Worm (Caenorhabditis elegans) whole organism, L4 larva: ENCODE measurements around the gene Y54F10AM.11.

ENCODE experiments used
- F10B5.3 ChIP-seq: sonication (generic microtip); optimal IDR thresholded peaks from 2 replicates; lab custom pipeline; 2016; ENCODE audit warnings: mild to moderate bottlenecking, missing genetic modification characterization, missing compliant biosample characterization
- F37D6.2 ChIP-seq: sonication (generic microtip); optimal IDR thresholded peaks from 2 replicates; lab custom pipeline; 2016; ENCODE audit warnings: mild to moderate bottlenecking, missing genetic modification characterization, missing compliant biosample characterization
- F44E2.7 ChIP-seq: fragments of 200-800 bp; sonication (Bioruptor generic); IDR thresholded peaks from 2 replicates; pipeline ENCODE4 v2.1.2; 2022; ENCODE audit warnings: missing genetic modification characterization, missing compliant biosample characterization
- F49E8.2 ChIP-seq: sonication (generic microtip); optimal IDR thresholded peaks from 2 replicates; lab custom pipeline; 2016; ENCODE audit warnings: missing compliant biosample characterization, mild to moderate bottlenecking, missing genetic modification characterization, borderline replicate concordance
- R02D3.7 ChIP-seq: fragments of 150-350 bp; sonication (generic microtip); optimal IDR thresholded peaks from 3 replicates; lab custom pipeline; 2014; ENCODE audit warnings: missing biosample characterization, missing genetic modification characterization
- T26A8.4 ChIP-seq: fragments of 200-800 bp; sonication (Bioruptor generic); IDR thresholded peaks from 2 replicates; pipeline ENCODE4 v1.3.6; 2022; ENCODE audit warnings: missing genetic modification characterization, missing compliant biosample characterization
- Y5F2A.4 ChIP-seq: fragments of 200-800 bp; sonication (Bioruptor generic); optimal IDR thresholded peaks from 2 replicates; lab custom pipeline; 2018; ENCODE audit warnings: mild to moderate bottlenecking, missing genetic modification characterization, missing compliant biosample characterization
- Y75B8A.6 ChIP-seq: fragments of 200-800 bp; sonication (Bioruptor generic); IDR thresholded peaks from 2 replicates; pipeline ENCODE4 v1.3.6; 2022; ENCODE audit warnings: missing genetic modification reagents, missing genetic modification characterization, missing compliant biosample characterization
- aly-2 ChIP-seq: sonication (generic microtip); optimal IDR thresholded peaks from 2 replicates; lab custom pipeline; 2018; ENCODE audit warnings: missing biosample characterization, missing genetic modification characterization
- arid-1 ChIP-seq: fragments of 200-800 bp; sonication (Bioruptor generic); conservative IDR thresholded peaks from 2 replicates; pipeline ENCODE4 v1.3.6; 2022; ENCODE audit warnings: missing genetic modification reagents, missing genetic modification characterization, missing compliant biosample characterization
- ceh-32 ChIP-seq: sonication (generic microtip); optimal IDR thresholded peaks from 2 replicates; lab custom pipeline; 2016; ENCODE audit warnings: mild to moderate bottlenecking, missing genetic modification characterization, missing compliant biosample characterization; ENCODE audit not compliant: poor library complexity
- ceh-82 ChIP-seq: sonication (generic microtip); optimal IDR thresholded peaks from 2 replicates; lab custom pipeline; 2017; ENCODE audit warnings: missing biosample characterization, missing genetic modification characterization
- cey-2 ChIP-seq: sonication (generic microtip); optimal IDR thresholded peaks from 3 replicates; lab custom pipeline; 2017; ENCODE audit warnings: missing genetic modification characterization, mild to moderate bottlenecking, missing compliant biosample characterization, antibody characterized with exemption, borderline replicate concordance; ENCODE audit not compliant: insufficient read depth
- ctbp-1 ChIP-seq: fragments of 200-800 bp; sonication (Bioruptor generic); IDR thresholded peaks from 2 replicates; pipeline ENCODE4 v1.3.6; 2022; ENCODE audit warnings: missing genetic modification reagents, missing genetic modification characterization, missing compliant biosample characterization
- daf-8 ChIP-seq: fragments of 200-800 bp; sonication (Bioruptor generic); IDR thresholded peaks from 2 replicates; pipeline ENCODE4 v1.3.6; 2022; ENCODE audit warnings: missing genetic modification characterization, missing compliant biosample characterization
- dmd-6 ChIP-seq: fragments of 200-800 bp; sonication (Bioruptor generic); IDR thresholded peaks from 2 replicates; pipeline ENCODE4 v1.3.6; 2022; ENCODE audit warnings: missing genetic modification reagents, missing genetic modification characterization, missing compliant biosample characterization
- dmd-9 ChIP-seq: fragments of 200-800 bp; sonication (Bioruptor generic); IDR thresholded peaks from 2 replicates; pipeline ENCODE4 v1.3.6; 2022; ENCODE audit warnings: missing genetic modification reagents, missing genetic modification characterization, missing compliant biosample characterization
- dve-1 ChIP-seq: sonication (generic microtip); optimal IDR thresholded peaks from 2 replicates; lab custom pipeline; 2017; ENCODE audit warnings: antibody characterized with exemption, mild to moderate bottlenecking, missing genetic modification characterization, missing compliant biosample characterization; ENCODE audit not compliant: insufficient read depth
- fkh-10 ChIP-seq: fragments of 150-350 bp; optimal IDR thresholded peaks from 2 replicates; lab custom pipeline; 2014; ENCODE audit warnings: missing biosample characterization, missing genetic modification reagents, missing genetic modification characterization
- fos-1 ChIP-seq: fragments of 150-350 bp; optimal IDR thresholded peaks from 2 replicates; lab custom pipeline; 2014; ENCODE audit warnings: missing biosample characterization, missing genetic modification characterization
- hif-1 ChIP-seq, 2 experiments: sonication (generic microtip); optimal IDR thresholded peaks; 2 replicates each; lab custom pipeline; 2016 to 2017; ENCODE audit warnings: missing compliant biosample characterization in 2 of 2, missing genetic modification characterization in 2 of 2, missing genetic modification reagents in 2 of 2, missing genotype in 2 of 2, mild to moderate bottlenecking in 1 of 2
- hlh-11 ChIP-seq: fragments of 200-800 bp; sonication (Bioruptor generic); optimal IDR thresholded peaks from 2 replicates; lab custom pipeline; 2018; ENCODE audit warnings: mild to moderate bottlenecking, missing genetic modification characterization, missing compliant biosample characterization
- hmg-1.1 ChIP-seq: fragments of 200-800 bp; sonication (Bioruptor generic); IDR thresholded peaks from 2 replicates; pipeline ENCODE4 v1.3.6; 2022; ENCODE audit warnings: missing genetic modification reagents, missing genetic modification characterization, missing compliant biosample characterization
- lim-7 ChIP-seq: fragments of 200-800 bp; sonication (Bioruptor generic); IDR thresholded peaks from 2 replicates; pipeline ENCODE4 v1.3.6; 2022; ENCODE audit warnings: missing genetic modification characterization, missing compliant biosample characterization
- lin-13 ChIP-seq: fragments of 150-350 bp; optimal IDR thresholded peaks from 2 replicates; lab custom pipeline; 2014; ENCODE audit warnings: missing biosample characterization, missing genetic modification reagents, missing genetic modification characterization
- lin-29 ChIP-seq: fragments of 200-800 bp; sonication (Bioruptor generic); IDR thresholded peaks from 2 replicates; pipeline ENCODE4 v1.3.6; 2022; ENCODE audit warnings: missing genetic modification reagents, missing genetic modification characterization, missing compliant biosample characterization
- lir-3 ChIP-seq: sonication (generic microtip); optimal IDR thresholded peaks from 2 replicates; lab custom pipeline; 2016; ENCODE audit warnings: mild to moderate bottlenecking, missing genetic modification characterization, missing compliant biosample characterization
- madf-5 ChIP-seq, 2 experiments: fragments of 200-800 bp; sonication (Bioruptor generic); IDR thresholded peaks; 2 replicates each; pipeline ENCODE4 v1.3.6; 2022; ENCODE audit warnings: missing compliant biosample characterization in 2 of 2, missing genetic modification characterization in 2 of 2
- mdl-1 ChIP-seq, 2 experiments: fragments of 150-350 bp in 1 of 2; sonication (generic microtip) in 1 of 2; optimal IDR thresholded peaks; 2 replicates each; lab custom pipeline; 2014 to 2017; ENCODE audit warnings: missing biosample characterization in 2 of 2, missing genetic modification characterization in 2 of 2
- mdt-29 ChIP-seq: fragments of 200-800 bp; sonication (Bioruptor generic); IDR thresholded peaks from 2 replicates; pipeline ENCODE4 v1.3.6; 2022; ENCODE audit warnings: missing genetic modification reagents, missing genetic modification characterization, missing compliant biosample characterization
- mep-1 ChIP-seq: fragments of 150-350 bp; sonication (generic microtip); optimal IDR thresholded peaks from 3 replicates; lab custom pipeline; 2014; ENCODE audit warnings: missing biosample characterization, missing genetic modification characterization
- nhr-102 ChIP-seq: sonication (generic microtip); optimal IDR thresholded peaks from 2 replicates; lab custom pipeline; 2016; ENCODE audit warnings: mild to moderate bottlenecking, missing genetic modification characterization, moderate library complexity, missing compliant biosample characterization
- nhr-111 ChIP-seq: fragments of 200-800 bp; sonication (Bioruptor generic); optimal IDR thresholded peaks from 2 replicates; lab custom pipeline; 2018; ENCODE audit warnings: mild to moderate bottlenecking, missing genetic modification characterization, missing compliant biosample characterization
- nhr-25 ChIP-seq: sonication (generic microtip); optimal IDR thresholded peaks from 2 replicates; lab custom pipeline; 2017; ENCODE audit warnings: missing genetic modification characterization, mild to moderate bottlenecking, missing compliant biosample characterization, antibody characterized with exemption, moderate library complexity, borderline replicate concordance; ENCODE audit not compliant: insufficient read depth
- nhr-28 ChIP-seq: fragments of 150-350 bp; optimal IDR thresholded peaks from 2 replicates; lab custom pipeline; 2014; ENCODE audit warnings: missing biosample characterization, missing genetic modification characterization
- nhr-42 ChIP-seq: fragments of 200-800 bp; sonication (Bioruptor generic); IDR thresholded peaks from 2 replicates; pipeline ENCODE4 v1.3.6; 2022; ENCODE audit warnings: missing genetic modification characterization, missing compliant biosample characterization
- nhr-76 ChIP-seq: fragments of 150-350 bp; optimal IDR thresholded peaks from 2 replicates; lab custom pipeline; 2014; ENCODE audit warnings: missing biosample characterization, missing genetic modification characterization
- pha-4 ChIP-seq, 2 experiments: fragments of 150-350 bp in 1 of 2; fragments of 200-800 bp in 1 of 2; sonication (Bioruptor generic) in 1 of 2; IDR thresholded peaks in 1 of 2; optimal IDR thresholded peaks in 1 of 2; 2 replicates each; pipeline versions ENCODE4 v1.3.6 to Lab custom; 2014 to 2022; ENCODE audit warnings: missing genetic modification characterization in 2 of 2, missing genetic modification reagents in 2 of 2, missing biosample characterization in 1 of 2, missing compliant biosample characterization in 1 of 2
- rbr-2 ChIP-seq: sonication (generic microtip); optimal IDR thresholded peaks from 2 replicates; lab custom pipeline; 2016; ENCODE audit warnings: missing genotype, missing genetic modification characterization, missing compliant biosample characterization
- saeg-2 ChIP-seq: fragments of 200-800 bp; sonication (Bioruptor generic); IDR thresholded peaks from 2 replicates; pipeline ENCODE4 v1.3.6; 2022; ENCODE audit warnings: missing genetic modification reagents, missing genetic modification characterization, missing compliant biosample characterization
- set-16 ChIP-seq: fragments of 200-800 bp; sonication (Bioruptor generic); IDR thresholded peaks from 2 replicates; pipeline ENCODE4 v1.3.6; 2022; ENCODE audit warnings: missing genetic modification reagents, missing genetic modification characterization, missing compliant biosample characterization
- snpc-1.2 ChIP-seq: fragments of 200-800 bp; sonication (Bioruptor generic); IDR thresholded peaks from 2 replicates; pipeline ENCODE4 v1.3.6; 2022; ENCODE audit warnings: missing genetic modification reagents, missing genetic modification characterization, missing compliant biosample characterization
- snpc-4 ChIP-seq: fragments of 150-350 bp; optimal IDR thresholded peaks from 2 replicates; lab custom pipeline; 2014; ENCODE audit warnings: missing biosample characterization, missing genetic modification characterization
- unc-39 ChIP-seq: sonication (generic microtip); optimal IDR thresholded peaks from 2 replicates; lab custom pipeline; 2017; ENCODE audit warnings: missing biosample characterization, missing genetic modification characterization
- vab-7 ChIP-seq: fragments of 200-800 bp; sonication (Bioruptor generic); IDR thresholded peaks from 2 replicates; pipeline ENCODE4 v1.3.6; 2022; ENCODE audit warnings: missing genetic modification reagents, missing genetic modification characterization, missing compliant biosample characterization
- zag-1 ChIP-seq: fragments of 150-350 bp; optimal IDR thresholded peaks from 2 replicates; lab custom pipeline; 2014; ENCODE audit warnings: missing biosample characterization, missing genetic modification characterization
- zfp-2 ChIP-seq: sonication (generic microtip); optimal IDR thresholded peaks from 2 replicates; lab custom pipeline; 2016; ENCODE audit warnings: mild to moderate bottlenecking, missing genetic modification characterization, missing compliant biosample characterization
- zip-2 ChIP-seq: fragments of 150-350 bp; optimal IDR thresholded peaks from 2 replicates; lab custom pipeline; 2014; ENCODE audit warnings: missing biosample characterization, missing genetic modification characterization
- ztf-11 ChIP-seq: fragments of 150-350 bp; optimal IDR thresholded peaks from 2 replicates; lab custom pipeline; 2014; ENCODE audit warnings: missing biosample characterization, missing genetic modification characterization

Y54F10AM.11 gene

ce11 chrIII:2535122-2535521 is 28.7 kb downstream of the Y54F10AM.11 start (continued):
- TF ChIP-seq dmd-6 (GFP tag; lab: Robert Waterston, UW) (no peak), arid-1 (GFP tag; lab: Robert Waterston, UW) (no peak), lin-13 (GFP tag; lab: Kevin White, UChicago) (no peak)

ce11 chrIII:2532716-2533115 is 31.1 kb downstream of the Y54F10AM.11 start:
- TF ChIP-seq zip-2 (tag; lab: Kevin White, UChicago) (no peak), unc-39 (no peak), madf-5 (GFP tag; IDR thresholded peaks at IDR 0.05; lab: Robert Waterston, UW) (no peak), fkh-10 (no peak), rbr-2 (tag; lab: Kevin White, UChicago) (peak; percentile 65), mdl-1 (tag; optimal IDR thresholded peaks at IDR 0.05; lab: Kevin White, UChicago) (peak in 1 of 2 experiments; percentile 45), dve-1 (tag; lab: Kevin White, UChicago) (no peak), F37D6.2 (peak; percentile 77), hmg-1.1 (GFP tag; lab: Robert Waterston, UW) (peak; percentile 31; the same call in 1 of the 2 replicates), lir-3 (tag; lab: Kevin White, UChicago) (no peak), Y75B8A.6 (GFP tag; lab: Robert Waterston, UW) (no peak), snpc-4 (tag; lab: Kevin White, UChicago) (no peak), saeg-2 (no peak), aly-2 (tag; lab: Kevin White, UChicago) (no peak), dmd-9 (GFP tag; lab: Robert Waterston, UW) (no peak), nhr-28 (tag; lab: Kevin White, UChicago) (no peak), nhr-111 (GFP tag; lab: Kevin White, UChicago) (no peak), T26A8.4 (GFP tag; lab: Robert Waterston, UW) (no peak), F49E8.2 (tag; lab: Kevin White, UChicago) (no peak), ctbp-1 (no peak), nhr-42 (GFP tag; lab: Robert Waterston, UW) (no peak), zag-1 (tag; lab: Kevin White, UChicago) (no peak), F10B5.3 (tag; lab: Kevin White, UChicago) (no peak), snpc-1.2 (no peak), R02D3.7 (tag; lab: Kevin White, UChicago) (no peak), ceh-32 (tag; lab: Kevin White, UChicago) (no peak), nhr-102 (no peak), nhr-76 (no peak), Y5F2A.4 (no peak), hlh-11 (tag; lab: Kevin White, UChicago) (no peak), cey-2 (tag; lab: Kevin White, UChicago) (no peak), hif-1 (tag; optimal IDR thresholded peaks at IDR 0.05; lab: Kevin White, UChicago) (peak in 1 of 2 experiments; percentile 14), ztf-11 (tag; lab: Kevin White, UChicago) (no peak), F44E2.7 (GFP tag; lab: Robert Waterston, UW) (no peak), vab-7 (GFP tag; lab: Robert Waterston, UW) (no peak), lin-29 (GFP tag; lab: Robert Waterston, UW) (no peak), nhr-25 (tag; lab: Kevin White, UChicago) (no peak), pha-4 (GFP tag; IDR thresholded peaks at IDR 0.05; lab: Robert Waterston, UW) (no peak), pha-4 (tag; optimal IDR thresholded peaks at IDR 0.05; lab: Kevin White, UChicago) (no peak), zfp-2 (tag; lab: Kevin White, UChicago) (no peak), daf-8 (GFP tag; lab: Robert Waterston, UW) (no peak), lim-7 (GFP tag; lab: Robert Waterston, UW) (no peak), mep-1 (tag; lab: Kevin White, UChicago) (peak; percentile 44), mdt-29 (GFP tag; lab: Robert Waterston, UW) (no peak), ceh-82 (tag; lab: Kevin White, UChicago) (no peak), fos-1 (tag; lab: Kevin White, UChicago) (no peak), set-16 (GFP tag; lab: Robert Waterston, UW) (peak; percentile 44; the same call in 1 of the 2 replicates)
